Worm (Caenorhabditis elegans) whole organism, L4 larva: ENCODE results near the gene frpr-19.

Experiments
- F10B5.3 ChIP-seq: sonication (generic microtip); optimal IDR thresholded peaks from 2 replicates; lab custom pipeline; 2016; ENCODE audit warnings: mild to moderate bottlenecking, missing genetic modification characterization, missing compliant biosample characterization
- F49E8.2 ChIP-seq: sonication (generic microtip); optimal IDR thresholded peaks from 2 replicates; lab custom pipeline; 2016; ENCODE audit warnings: missing compliant biosample characterization, mild to moderate bottlenecking, missing genetic modification characterization, borderline replicate concordance
- T26A8.4 ChIP-seq: fragments of 200-800 bp; sonication (Bioruptor generic); IDR thresholded peaks from 2 replicates; pipeline ENCODE4 v1.3.6; 2022; ENCODE audit warnings: missing genetic modification characterization, missing compliant biosample characterization
- Y48G9A.11 ChIP-seq: fragments of 200-800 bp; sonication (Bioruptor generic); IDR thresholded peaks from 2 replicates; pipeline ENCODE4 v1.3.6; 2022; ENCODE audit warnings: missing genetic modification reagents, missing genetic modification characterization, missing compliant biosample characterization
- ZK546.5 ChIP-seq, 2 experiments: sonication (generic microtip); optimal IDR thresholded peaks; 2 replicates each; lab custom pipeline; 2017; ENCODE audit warnings: missing biosample characterization in 2 of 2, missing genetic modification characterization in 2 of 2
- aha-1 ChIP-seq: fragments of 150-350 bp; peaks from one replicate; lab custom pipeline; 2014; ENCODE audit warnings: missing biosample characterization, missing genetic modification characterization
- ama-1 ChIP-seq: fragments of 150-350 bp; optimal IDR thresholded peaks from 2 replicates; lab custom pipeline; 2014; ENCODE audit warnings: inconsistent platforms, mixed read lengths
- ceh-82 ChIP-seq: sonication (generic microtip); optimal IDR thresholded peaks from 2 replicates; lab custom pipeline; 2017; ENCODE audit warnings: missing biosample characterization, missing genetic modification characterization
- ces-1 ChIP-seq: fragments of 150-350 bp; sonication (generic microtip); optimal IDR thresholded peaks from 4 replicates; lab custom pipeline; 2014; ENCODE audit warnings: missing biosample characterization, missing genetic modification reagents, missing genetic modification characterization
- ctbp-1 ChIP-seq: fragments of 200-800 bp; sonication (Bioruptor generic); IDR thresholded peaks from 2 replicates; pipeline ENCODE4 v1.3.6; 2022; ENCODE audit warnings: missing genetic modification reagents, missing genetic modification characterization, missing compliant biosample characterization
- daf-12 ChIP-seq: fragments of 150-350 bp; optimal IDR thresholded peaks from 2 replicates; lab custom pipeline; 2014; ENCODE audit warnings: missing biosample characterization, missing genetic modification reagents, missing genetic modification characterization
- daf-16 ChIP-seq, 3 experiments: sonication (generic microtip); optimal IDR thresholded peaks; 2 replicates each; lab custom pipeline; 2016 to 2017; ENCODE audit warnings: missing genetic modification characterization in 3 of 3, missing genetic modification reagents in 3 of 3, mild to moderate bottlenecking in 2 of 3, missing compliant biosample characterization in 2 of 3, missing biosample characterization in 1 of 3, moderate library complexity in 1 of 3
- daf-8 ChIP-seq: fragments of 200-800 bp; sonication (Bioruptor generic); IDR thresholded peaks from 2 replicates; pipeline ENCODE4 v1.3.6; 2022; ENCODE audit warnings: missing genetic modification characterization, missing compliant biosample characterization
- dmd-6 ChIP-seq: fragments of 200-800 bp; sonication (Bioruptor generic); IDR thresholded peaks from 2 replicates; pipeline ENCODE4 v1.3.6; 2022; ENCODE audit warnings: missing genetic modification reagents, missing genetic modification characterization, missing compliant biosample characterization
- dmd-8 ChIP-seq: fragments of 200-800 bp; sonication (Bioruptor generic); IDR thresholded peaks from 2 replicates; pipeline ENCODE4 v1.3.6; 2022; ENCODE audit warnings: missing genetic modification characterization, missing compliant biosample characterization
- dve-1 ChIP-seq: sonication (generic microtip); optimal IDR thresholded peaks from 2 replicates; lab custom pipeline; 2017; ENCODE audit warnings: antibody characterized with exemption, mild to moderate bottlenecking, missing genetic modification characterization, missing compliant biosample characterization; ENCODE audit not compliant: insufficient read depth
- egl-43 ChIP-seq: fragments of 200-800 bp; sonication (Bioruptor generic); IDR thresholded peaks from 2 replicates; pipeline ENCODE4 v1.3.6; 2022; ENCODE audit warnings: missing genetic modification reagents, missing genetic modification characterization, missing compliant biosample characterization
- fkh-10 ChIP-seq: fragments of 150-350 bp; optimal IDR thresholded peaks from 2 replicates; lab custom pipeline; 2014; ENCODE audit warnings: missing biosample characterization, missing genetic modification reagents, missing genetic modification characterization
- fos-1 ChIP-seq: fragments of 150-350 bp; optimal IDR thresholded peaks from 2 replicates; lab custom pipeline; 2014; ENCODE audit warnings: missing biosample characterization, missing genetic modification characterization
- hif-1 ChIP-seq, 2 experiments: sonication (generic microtip); optimal IDR thresholded peaks; 2 replicates each; lab custom pipeline; 2016 to 2017; ENCODE audit warnings: missing compliant biosample characterization in 2 of 2, missing genetic modification characterization in 2 of 2, missing genetic modification reagents in 2 of 2, missing genotype in 2 of 2, mild to moderate bottlenecking in 1 of 2
- hmg-1.1 ChIP-seq: fragments of 200-800 bp; sonication (Bioruptor generic); IDR thresholded peaks from 2 replicates; pipeline ENCODE4 v1.3.6; 2022; ENCODE audit warnings: missing genetic modification reagents, missing genetic modification characterization, missing compliant biosample characterization
- lin-1 ChIP-seq: fragments of 200-800 bp; sonication (Bioruptor generic); IDR thresholded peaks from 2 replicates; pipeline ENCODE4 v1.3.6; 2022; ENCODE audit warnings: missing genetic modification reagents, missing genetic modification characterization, missing compliant biosample characterization
- lin-13 ChIP-seq: fragments of 150-350 bp; optimal IDR thresholded peaks from 2 replicates; lab custom pipeline; 2014; ENCODE audit warnings: missing biosample characterization, missing genetic modification reagents, missing genetic modification characterization
- lin-15B ChIP-seq: fragments of 150-350 bp; sonication (generic microtip); optimal IDR thresholded peaks from 3 replicates; lab custom pipeline; 2014; ENCODE audit warnings: missing biosample characterization, missing genetic modification characterization
- lin-38 ChIP-seq: fragments of 200-800 bp; sonication (Bioruptor generic); IDR thresholded peaks from 2 replicates; pipeline ENCODE4 v1.3.6; 2022; ENCODE audit warnings: missing genetic modification reagents, missing genetic modification characterization, missing compliant biosample characterization
- lir-3 ChIP-seq: sonication (generic microtip); optimal IDR thresholded peaks from 2 replicates; lab custom pipeline; 2016; ENCODE audit warnings: mild to moderate bottlenecking, missing genetic modification characterization, missing compliant biosample characterization
- lsy-2 ChIP-seq, 2 experiments: fragments of 150-350 bp in 1 of 2; sonication (generic microtip) in 1 of 2; optimal IDR thresholded peaks; 2 replicates each; lab custom pipeline; 2014 to 2017; ENCODE audit warnings: missing biosample characterization in 2 of 2, missing genetic modification characterization in 2 of 2
- madf-9 ChIP-seq: fragments of 200-800 bp; sonication (Bioruptor generic); conservative IDR thresholded peaks from 2 replicates; pipeline ENCODE4 v1.3.6; 2022; ENCODE audit warnings: missing genetic modification reagents, missing genetic modification characterization, missing compliant biosample characterization
- mdl-1 ChIP-seq, 2 experiments: fragments of 150-350 bp in 1 of 2; sonication (generic microtip) in 1 of 2; optimal IDR thresholded peaks; 2 replicates each; lab custom pipeline; 2014 to 2017; ENCODE audit warnings: missing biosample characterization in 2 of 2, missing genetic modification characterization in 2 of 2
- mep-1 ChIP-seq: fragments of 150-350 bp; sonication (generic microtip); optimal IDR thresholded peaks from 3 replicates; lab custom pipeline; 2014; ENCODE audit warnings: missing biosample characterization, missing genetic modification characterization
- mxl-2 ChIP-seq: fragments of 200-800 bp; sonication (Bioruptor generic); conservative IDR thresholded peaks from 2 replicates; pipeline ENCODE4 v1.3.6; 2022; ENCODE audit warnings: missing genetic modification reagents, missing genetic modification characterization, missing compliant biosample characterization
- nhr-102 ChIP-seq: sonication (generic microtip); optimal IDR thresholded peaks from 2 replicates; lab custom pipeline; 2016; ENCODE audit warnings: mild to moderate bottlenecking, missing genetic modification characterization, moderate library complexity, missing compliant biosample characterization
- nhr-237 ChIP-seq: sonication (generic microtip); optimal IDR thresholded peaks from 2 replicates; lab custom pipeline; 2017; ENCODE audit warnings: missing biosample characterization, missing genetic modification characterization
- nhr-28 ChIP-seq: fragments of 150-350 bp; optimal IDR thresholded peaks from 2 replicates; lab custom pipeline; 2014; ENCODE audit warnings: missing biosample characterization, missing genetic modification characterization
- nhr-41 ChIP-seq: fragments of 200-800 bp; sonication (Bioruptor generic); IDR thresholded peaks from 2 replicates; pipeline ENCODE4 v1.3.6; 2022; ENCODE audit warnings: missing genetic modification reagents, missing genetic modification characterization, missing compliant biosample characterization
- nhr-48 ChIP-seq: sonication (generic microtip); optimal IDR thresholded peaks from 2 replicates; lab custom pipeline; 2016; ENCODE audit warnings: mild to moderate bottlenecking, missing genetic modification characterization, missing compliant biosample characterization
- nhr-77 ChIP-seq: fragments of 150-350 bp; optimal IDR thresholded peaks from 2 replicates; lab custom pipeline; 2014; ENCODE audit warnings: missing biosample characterization, missing genetic modification characterization
- pha-4 ChIP-seq, 2 experiments: fragments of 150-350 bp in 1 of 2; fragments of 200-800 bp in 1 of 2; sonication (Bioruptor generic) in 1 of 2; IDR thresholded peaks in 1 of 2; optimal IDR thresholded peaks in 1 of 2; 2 replicates each; pipeline versions ENCODE4 v1.3.6 to Lab custom; 2014 to 2022; ENCODE audit warnings: missing genetic modification characterization in 2 of 2, missing genetic modification reagents in 2 of 2, missing biosample characterization in 1 of 2, missing compliant biosample characterization in 1 of 2
- pqm-1 ChIP-seq: sonication (generic microtip); optimal IDR thresholded peaks from 2 replicates; lab custom pipeline; 2017; ENCODE audit warnings: missing biosample characterization, missing genetic modification characterization
- rbr-2 ChIP-seq: sonication (generic microtip); optimal IDR thresholded peaks from 2 replicates; lab custom pipeline; 2016; ENCODE audit warnings: missing genotype, missing genetic modification characterization, missing compliant biosample characterization
- saeg-2 ChIP-seq: fragments of 200-800 bp; sonication (Bioruptor generic); IDR thresholded peaks from 2 replicates; pipeline ENCODE4 v1.3.6; 2022; ENCODE audit warnings: missing genetic modification reagents, missing genetic modification characterization, missing compliant biosample characterization
- set-16 ChIP-seq: fragments of 200-800 bp; sonication (Bioruptor generic); IDR thresholded peaks from 2 replicates; pipeline ENCODE4 v1.3.6; 2022; ENCODE audit warnings: missing genetic modification reagents, missing genetic modification characterization, missing compliant biosample characterization
- snpc-1.2 ChIP-seq: fragments of 200-800 bp; sonication (Bioruptor generic); IDR thresholded peaks from 2 replicates; pipeline ENCODE4 v1.3.6; 2022; ENCODE audit warnings: missing genetic modification reagents, missing genetic modification characterization, missing compliant biosample characterization
- unc-62 ChIP-seq, 3 experiments: fragments of 150-350 bp in 1 of 3; sonication (generic microtip); optimal IDR thresholded peaks in 2 of 3; peaks in 1 of 3; 1 replicate in 1 of 3; 2 replicates in 2 of 3; lab custom pipeline; 2014 to 2017; ENCODE audit warnings: missing biosample characterization in 3 of 3, missing genetic modification characterization in 3 of 3, missing genetic modification reagents in 3 of 3, missing genotype in 1 of 3
- vab-7 ChIP-seq: fragments of 200-800 bp; sonication (Bioruptor generic); IDR thresholded peaks from 2 replicates; pipeline ENCODE4 v1.3.6; 2022; ENCODE audit warnings: missing genetic modification reagents, missing genetic modification characterization, missing compliant biosample characterization
- zfp-3 ChIP-seq: fragments of 200-800 bp; sonication (Bioruptor generic); conservative IDR thresholded peaks from 2 replicates; pipeline ENCODE4 v1.3.6; 2022; ENCODE audit warnings: missing genetic modification reagents, missing genetic modification characterization, missing compliant biosample characterization

The frpr-19 gene

ce11 chrIV:1768288-1768687 lies 13.2 kb downstream of the frpr-19 start, which contains the start of gene col-108:
Gene col-108 (plus strand): TSS chrIV:1768588.
- TF ChIP-seq ceh-82 (tag; lab: Kevin White, UChicago) (no peak), saeg-2 (GFP tag; lab: Robert Waterston, UW) (no peak), lir-3 (tag; lab: Kevin White, UChicago) (no peak), lin-15B (tag; lab: Kevin White, UChicago) (no peak), daf-16 (GFP tag; optimal IDR thresholded peaks at IDR 0.05; lab: Kevin White, UChicago) (no peak), daf-16 (tag; optimal IDR thresholded peaks at IDR 0.05; lab: Kevin White, UChicago) (no peak), ctbp-1 (no peak), hif-1 (tag; optimal IDR thresholded peaks at IDR 0.05; lab: Kevin White, UChicago) (no peak)

ce11 chrIV:1765954-1766353 lies 15.5 kb downstream of the frpr-19 start:
- no peak for TF ChIP-seq dve-1 (tag; lab: Kevin White, UChicago)
- peak; percentile 8 for TF ChIP-seq mep-1 (tag; lab: Kevin White, UChicago)
- no peak for TF ChIP-seq fos-1
- TF ChIP-seq nhr-237 (tag; lab: Kevin White, UChicago) = no peak
- TF ChIP-seq F10B5.3 (tag; lab: Kevin White, UChicago) = no peak
- TF ChIP-seq aha-1 (tag; lab: Kevin White, UChicago) = peak; percentile 89
- no peak for TF ChIP-seq ama-1
- TF ChIP-seq nhr-48 = no peak
- TF ChIP-seq nhr-102 = no peak
- peak in 1 of 2 experiments; percentile 27 for TF ChIP-seq mdl-1 (tag; optimal IDR thresholded peaks at IDR 0.05; lab: Kevin White, UChicago)
- TF ChIP-seq zfp-3 (GFP tag; lab: Robert Waterston, UW) = no peak
- no peak for TF ChIP-seq pqm-1
- no peak for TF ChIP-seq nhr-77
- peak; percentile 53 for TF ChIP-seq fkh-10
- peak; percentile 76 for TF ChIP-seq ctbp-1
- no peak for TF ChIP-seq mxl-2
- TF ChIP-seq ces-1 (GFP tag; lab: Kevin White, UChicago) = peak; percentile 93
- TF ChIP-seq dmd-6 (GFP tag; lab: Robert Waterston, UW) = 0 out of 2 replicates have a peak, but pooled peaks have one; percentile 17
- TF ChIP-seq vab-7 (GFP tag; lab: Robert Waterston, UW) = no peak
- no peak for TF ChIP-seq T26A8.4
- peak in 1 of 2 experiments; percentile 58 for TF ChIP-seq lsy-2 (tag; optimal IDR thresholded peaks at IDR 0.05; lab: Kevin White, UChicago)
- peak; percentile 10 for TF ChIP-seq rbr-2
- TF ChIP-seq daf-8 (GFP tag; lab: Robert Waterston, UW) = no peak
- TF ChIP-seq hif-1 (tag; optimal IDR thresholded peaks at IDR 0.05; lab: Kevin White, UChicago) = peak in 1 of 2 experiments; percentile 38
- TF ChIP-seq daf-12 (tag; lab: Kevin White, UChicago) = no peak
- no peak for TF ChIP-seq pha-4 (GFP tag; IDR thresholded peaks at IDR 0.05; lab: Robert Waterston, UW)
- no peak for TF ChIP-seq pha-4 (tag; optimal IDR thresholded peaks at IDR 0.05; lab: Kevin White, UChicago)
- TF ChIP-seq hmg-1.1 (GFP tag; lab: Robert Waterston, UW) = no peak
- no peak for TF ChIP-seq nhr-28 (tag; lab: Kevin White, UChicago)
- TF ChIP-seq lin-1 (GFP tag; lab: Robert Waterston, UW) = no peak
- no peak for TF ChIP-seq lin-38 (GFP tag; lab: Robert Waterston, UW)
- TF ChIP-seq lin-13 (GFP tag; lab: Kevin White, UChicago) = no peak

- 0 out of 2 replicates have a peak, but pooled peaks have one; percentile 30 for TF ChIP-seq pha-4 (GFP tag; IDR thresholded peaks at IDR 0.05; lab: Robert Waterston, UW)
- no peak for TF ChIP-seq pha-4 (tag; optimal IDR thresholded peaks at IDR 0.05; lab: Kevin White, UChicago)
- TF ChIP-seq egl-43 (GFP tag; lab: Robert Waterston, UW) = peak; percentile 78
- TF ChIP-seq unc-62 (GFP tag; optimal IDR thresholded peaks at IDR 0.05 in 1 of 2; lab: Kevin White, UChicago) = no peak
- no peak for TF ChIP-seq unc-62 (tag; optimal IDR thresholded peaks at IDR 0.05; lab: Kevin White, UChicago)
- TF ChIP-seq set-16 = peak; percentile 93
- TF ChIP-seq Y48G9A.11 = peak; percentile 84
- no peak for TF ChIP-seq nhr-41 (GFP tag; lab: Robert Waterston, UW)
- TF ChIP-seq ZK546.5 (tag; optimal IDR thresholded peaks at IDR 0.05; lab: Kevin White, UChicago) = no peak
- peak; percentile 82 for TF ChIP-seq F49E8.2 (tag; lab: Kevin White, UChicago)
- TF ChIP-seq vab-7 (GFP tag; lab: Robert Waterston, UW) = 0 out of 2 replicates have a peak, but pooled peaks have one; percentile 26
- TF ChIP-seq dmd-8 = peak; percentile 61; the same call in 1 of the 2 replicates
- 0 out of 2 replicates have a peak, but pooled peaks have one; percentile 22 for TF ChIP-seq madf-9 (GFP tag; lab: Robert Waterston, UW)
- TF ChIP-seq mep-1 (tag; lab: Kevin White, UChicago) = no peak
- TF ChIP-seq lin-38 (GFP tag; lab: Robert Waterston, UW) = peak; percentile 87
- peak; percentile 75 for TF ChIP-seq snpc-1.2 (GFP tag; lab: Robert Waterston, UW)
- TF ChIP-seq nhr-28 (tag; lab: Kevin White, UChicago) = no peak
- TF ChIP-seq lin-13 (GFP tag; lab: Kevin White, UChicago) = peak; percentile 5
Measured at ce11 chrIV:1763452-1763851, 18.0 kb downstream of the frpr-19 start.
